Fruit fly (Drosophila melanogaster): ENCODE results near the gene tna.

Gene tna

dm6 chr3L:10842830-10843229 lies 7.5 kb downstream of the tna start (continued):
- no peak for TF ChIP-seq CG1602 (GFP tag; optimal IDR thresholded peaks at IDR 0.05)
- no peak for TF ChIP-seq hkb (optimal IDR thresholded peaks at IDR 0.05)
- TF ChIP-seq hkb (GFP tag; IDR thresholded peaks at IDR 0.05): no peak
- TF ChIP-seq fd96Cb (tag; optimal IDR thresholded peaks at IDR 0.05): no peak
- no peak for TF ChIP-seq ato (GFP tag; IDR thresholded peaks at IDR 0.05; ENCODE audit: partially characterized antibody)
- no peak for TF ChIP-seq CG1832 (GFP tag; optimal IDR thresholded peaks at IDR 0.05)
- TF ChIP-seq HLH4C (GFP tag; IDR thresholded peaks at IDR 0.05; ENCODE audit: partially characterized antibody): no peak
- peak in 1 of 2 experiments; percentile 12 for TF ChIP-seq Trl (optimal IDR thresholded peaks at IDR 0.05)
- no peak for TF ChIP-seq Trl (GFP tag; optimal IDR thresholded peaks at IDR 0.05)
- TF ChIP-seq NFAT (GFP tag; IDR thresholded peaks at IDR 0.05): no peak
- no peak for TF ChIP-seq slp2 (GFP tag; optimal IDR thresholded peaks at IDR 0.05)
- TF ChIP-seq eyg (GFP tag; optimal IDR thresholded peaks at IDR 0.05): no peak
- TF ChIP-seq chn (GFP tag; optimal IDR thresholded peaks at IDR 0.05): no peak
- TF ChIP-seq CG3995 (GFP tag; optimal IDR thresholded peaks at IDR 0.05): no peak
- TF ChIP-seq CG6254 (GFP tag; optimal IDR thresholded peaks at IDR 0.05): no peak
- TF ChIP-seq Sox100B (GFP tag; optimal IDR thresholded peaks at IDR 0.05): no peak
- no peak for TF ChIP-seq HHEX (GFP tag; optimal IDR thresholded peaks at IDR 0.05)
- TF ChIP-seq mirr (GFP tag; optimal IDR thresholded peaks at IDR 0.05): no peak
- TF ChIP-seq CG31224 (GFP tag; IDR thresholded peaks at IDR 0.05): 0 out of 2 replicates have a peak, but pooled peaks have one; percentile 67
- TF ChIP-seq gsb (GFP tag; IDR thresholded peaks at IDR 0.05): no peak
- no peak for TF ChIP-seq bsh (GFP tag; optimal IDR thresholded peaks at IDR 0.05)
- no peak for TF ChIP-seq Bdp1 (GFP tag; optimal IDR thresholded peaks at IDR 0.05)
- TF ChIP-seq Dll (GFP tag; IDR thresholded peaks at IDR 0.05; ENCODE audit: partially characterized antibody): no peak
- TF ChIP-seq tgo (GFP tag; IDR thresholded peaks at IDR 0.05): no peak
- TF ChIP-seq CG11247 (GFP tag; IDR thresholded peaks at IDR 0.05): no peak
- TF ChIP-seq zfh2 (GFP tag; optimal IDR thresholded peaks at IDR 0.05): no peak
- no peak for TF ChIP-seq Ets65A (GFP tag)
- no peak for TF ChIP-seq CG9215 (GFP tag; IDR thresholded peaks at IDR 0.05)
- TF ChIP-seq vvl (GFP tag; IDR thresholded peaks at IDR 0.05): no peak
- TF ChIP-seq Atf3 (GFP tag; optimal IDR thresholded peaks at IDR 0.05): no peak
- no peak for TF ChIP-seq hth (optimal IDR thresholded peaks at IDR 0.05)
- no peak for TF ChIP-seq CG8089 (GFP tag; optimal IDR thresholded peaks at IDR 0.05)
- peak; percentile 51 for TF ChIP-seq kni (GFP tag; optimal IDR thresholded peaks at IDR 0.05)
- TF ChIP-seq Vsx1 (GFP tag; optimal IDR thresholded peaks at IDR 0.05): no peak
- TF ChIP-seq CG8478 (optimal IDR thresholded peaks at IDR 0.05): no peak
- TF ChIP-seq nerfin-2 (GFP tag; IDR thresholded peaks at IDR 0.05; ENCODE audit: partially characterized antibody): no peak
- TF ChIP-seq HLHmδ (GFP tag; optimal IDR thresholded peaks at IDR 0.05): no peak
- TF ChIP-seq Blimp-1 (GFP tag; optimal IDR thresholded peaks at IDR 0.05): no peak
- no peak for TF ChIP-seq chif (GFP tag; optimal IDR thresholded peaks at IDR 0.05)
- TF ChIP-seq CG10565 (GFP tag; optimal IDR thresholded peaks at IDR 0.05): no peak
- no peak for TF ChIP-seq Dref (GFP tag; IDR thresholded peaks at IDR 0.05)
- TF ChIP-seq Asciz (GFP tag; optimal IDR thresholded peaks at IDR 0.05): no peak
- no peak for TF ChIP-seq pho (GFP tag; optimal IDR thresholded peaks at IDR 0.05)
- TF ChIP-seq CG10959 (GFP tag; IDR thresholded peaks at IDR 0.05): no peak
- TF ChIP-seq mld (GFP tag; IDR thresholded peaks at IDR 0.05; ENCODE audit: partially characterized antibody): no peak
- TF ChIP-seq Hr3 (GFP tag; optimal IDR thresholded peaks at IDR 0.05): no peak
- no peak for TF ChIP-seq PHDP (tag; optimal IDR thresholded peaks at IDR 0.05)
- no peak for TF ChIP-seq CG4282 (GFP tag; optimal IDR thresholded peaks at IDR 0.05)
- 0 out of 2 replicates have a peak, but pooled peaks have one; percentile 23 for TF ChIP-seq chm (GFP tag; IDR thresholded peaks at IDR 0.05)
- TF ChIP-seq CG8290 (GFP tag; optimal IDR thresholded peaks at IDR 0.05): no peak
- no peak for TF ChIP-seq CG8290 (tag; optimal IDR thresholded peaks at IDR 0.05)
- TF ChIP-seq sug (tag; optimal IDR thresholded peaks at IDR 0.05): no peak
- TF ChIP-seq ind (GFP tag; optimal IDR thresholded peaks at IDR 0.05): no peak
- TF ChIP-seq unpg (GFP tag; optimal IDR thresholded peaks at IDR 0.05): no peak

All from whole organism, embryonic.